Fruit fly (Drosophila melanogaster) whole organism, pupa: ENCODE results near the gene CG9297.
A peak's percentile ranks its signal among the peaks of the same experiment; 100 is the strongest.

Experiments
- CG10348 ChIP-seq: fragments of 200-800 bp; sonication (Bioruptor generic); IDR thresholded peaks from 2 replicates; pipeline ENCODE4 v1.3.6; 2022; ENCODE audit warnings: missing biosample characterization, missing genetic modification characterization
- CG12605 ChIP-seq: fragments of 200-800 bp; sonication (Bioruptor generic); IDR thresholded peaks from 2 replicates; pipeline ENCODE4 v1.3.6; 2022; ENCODE audit warnings: missing biosample characterization, missing genetic modification characterization
- CG13204 ChIP-seq: fragments of 200-800 bp; sonication (Bioruptor generic); optimal IDR thresholded peaks from 2 replicates; lab custom pipeline; 2018; ENCODE audit warnings: missing biosample characterization, mild to moderate bottlenecking, missing genetic modification characterization, moderate library complexity
- CG14655 ChIP-seq: fragments of 200-800 bp; sonication (Bioruptor generic); optimal IDR thresholded peaks from 3 replicates; lab custom pipeline; 2017; ENCODE audit warnings: mild to moderate bottlenecking, missing biosample characterization, missing genetic modification reagents, missing genetic modification characterization
- CG15710 ChIP-seq: fragments of 200-800 bp; sonication (Bioruptor generic); optimal IDR thresholded peaks from 2 replicates; lab custom pipeline; 2018; ENCODE audit warnings: missing biosample characterization, mild to moderate bottlenecking, missing genetic modification characterization, moderate library complexity
- CG17806 ChIP-seq: fragments of 200-800 bp; sonication (Bioruptor generic); optimal IDR thresholded peaks from 2 replicates; lab custom pipeline; 2018; ENCODE audit warnings: missing biosample characterization, mild to moderate bottlenecking, missing genetic modification characterization, moderate library complexity
- CG32121 ChIP-seq: fragments of 200-800 bp; sonication (Bioruptor generic); IDR thresholded peaks from 2 replicates; pipeline ENCODE4 v1.3.6; 2022; ENCODE audit warnings: missing biosample characterization, missing genetic modification characterization
- CG34367 ChIP-seq: fragments of 200-800 bp; sonication (Bioruptor generic); optimal IDR thresholded peaks from 2 replicates; lab custom pipeline; 2018; ENCODE audit warnings: missing biosample characterization, mild to moderate bottlenecking, missing genetic modification characterization
- CG4496 ChIP-seq: fragments of 200-800 bp; sonication (Bioruptor generic); IDR thresholded peaks from 3 replicates; pipeline ENCODE4 v1.3.6; 2022; ENCODE audit warnings: missing biosample characterization, missing genetic modification characterization
- CG8159 ChIP-seq: fragments of 200-800 bp; sonication (Bioruptor generic); optimal IDR thresholded peaks from 3 replicates; lab custom pipeline; 2018; ENCODE audit warnings: missing biosample characterization, mild to moderate bottlenecking, missing genetic modification characterization, moderate library complexity
- CG8301 ChIP-seq: fragments of 200-800 bp; sonication (Bioruptor generic); optimal IDR thresholded peaks from 2 replicates; lab custom pipeline; 2018; ENCODE audit warnings: missing biosample characterization, mild to moderate bottlenecking, missing genetic modification characterization
- CG9948 ChIP-seq: fragments of 200-800 bp; sonication (Bioruptor generic); optimal IDR thresholded peaks from 2 replicates; lab custom pipeline; 2018; ENCODE audit warnings: missing biosample characterization, mild to moderate bottlenecking, missing genetic modification characterization, moderate library complexity
- D1 ChIP-seq: fragments of 200-800 bp; sonication (Bioruptor generic); optimal IDR thresholded peaks from 2 replicates; lab custom pipeline; 2018; ENCODE audit warnings: missing biosample characterization, mild to moderate bottlenecking, missing genetic modification characterization, moderate library complexity
- EcR ChIP-seq: fragments of 200-800 bp; sonication (Bioruptor generic); optimal IDR thresholded peaks from 3 replicates; lab custom pipeline; 2019; ENCODE audit warnings: missing biosample characterization, missing genetic modification characterization, mild to moderate bottlenecking, moderate library complexity, missing genetic modification reagents
- Ets98B ChIP-seq: fragments of 200-800 bp; sonication (Bioruptor generic); IDR thresholded peaks from 2 replicates; pipeline ENCODE4 v1.3.6; 2022; ENCODE audit warnings: missing biosample characterization, missing genetic modification characterization
- Pif1A ChIP-seq: fragments of 200-800 bp; sonication (Bioruptor generic); optimal IDR thresholded peaks from 3 replicates; lab custom pipeline; 2016; ENCODE audit warnings: missing biosample characterization, missing genetic modification characterization
- Pif1B ChIP-seq: fragments of 200-800 bp; sonication (Bioruptor generic); optimal IDR thresholded peaks from 3 replicates; lab custom pipeline; 2016; ENCODE audit warnings: missing biosample characterization, missing genetic modification characterization
- Snoo ChIP-seq: fragments of 200-800 bp; sonication (Bioruptor generic); optimal IDR thresholded peaks from 3 replicates; lab custom pipeline; 2017; ENCODE audit warnings: missing biosample characterization, mild to moderate bottlenecking, missing genetic modification characterization, inconsistent platforms
- fd96Ca ChIP-seq: fragments of 200-800 bp; sonication (Bioruptor generic); IDR thresholded peaks from 3 replicates; pipeline ENCODE4 v1.3.6; 2022; ENCODE audit warnings: missing biosample characterization, missing genetic modification characterization
- gl ChIP-seq: fragments of 200-800 bp; sonication (Bioruptor generic); optimal IDR thresholded peaks from 2 replicates; lab custom pipeline; 2018; ENCODE audit warnings: missing biosample characterization, mild to moderate bottlenecking, missing genetic modification characterization
- rn ChIP-seq: fragments of 200-800 bp; sonication (Bioruptor generic); IDR thresholded peaks from 2 replicates; pipeline ENCODE4 v1.3.6; 2022; ENCODE audit warnings: missing biosample characterization, missing genetic modification characterization

CG9297 gene

DNA sequence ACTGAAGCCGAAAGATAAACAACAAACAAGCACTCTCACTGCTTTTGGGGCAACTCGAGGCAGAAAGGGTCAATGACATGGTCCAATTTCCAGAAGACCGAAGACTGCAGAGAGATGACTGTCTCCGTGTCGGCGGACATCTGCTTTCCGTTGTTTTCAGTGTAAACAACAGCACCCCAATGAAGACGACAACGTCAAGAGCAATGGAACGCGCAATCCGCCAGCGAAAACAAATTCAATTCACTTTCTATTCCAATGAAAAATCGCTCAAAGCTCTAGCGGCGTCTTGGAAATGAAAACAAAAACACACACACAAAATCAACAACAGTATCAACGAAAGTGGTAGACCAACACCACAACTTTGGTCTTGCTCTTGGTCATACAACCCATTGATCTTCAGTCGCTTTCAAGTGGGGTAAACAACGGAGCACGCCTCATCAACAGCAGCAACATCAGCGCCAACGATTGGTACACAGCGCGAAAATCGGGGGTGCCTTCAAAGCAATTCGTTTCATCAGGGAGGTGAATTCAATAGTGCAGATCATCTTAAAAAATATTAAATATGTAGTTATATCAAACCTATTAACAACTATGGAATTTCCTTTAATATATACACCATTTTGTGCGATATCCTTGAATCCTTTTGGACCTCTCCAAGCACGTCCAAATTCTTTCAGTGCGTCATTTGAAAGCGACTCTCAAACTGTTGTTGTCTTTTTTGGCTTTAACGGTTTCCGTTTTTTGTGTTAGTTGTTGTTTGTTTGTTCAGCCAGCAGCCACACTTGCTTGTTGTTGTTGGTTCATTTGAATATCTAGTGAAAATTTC lies 46.4 kb downstream of the CG9297 start:
- no peak for TF ChIP-seq EcR (GFP tag; lab: Kevin White, UChicago)
- no peak for TF ChIP-seq CG9948 (tag; lab: Kevin White, UChicago)
- TF ChIP-seq CG13204 (GFP tag; lab: Kevin White, UChicago), result no peak
- TF ChIP-seq CG10348 (GFP tag; lab: Robert Waterston, UW), result no peak
- TF ChIP-seq CG12605, result peak; percentile 38; the same call in 1 of the 2 replicates
- TF ChIP-seq CG8301 (tag; lab: Kevin White, UChicago), result peak; percentile 13
- peak; percentile 44; the same call in 2 of the 3 replicates for TF ChIP-seq CG4496 (GFP tag; lab: Robert Waterston, UW)
- no peak for TF ChIP-seq CG34367
- peak; percentile 42; the same call in 1 of the 2 replicates for TF ChIP-seq Ets98B (GFP tag; lab: Robert Waterston, UW)
- TF ChIP-seq CG8159 (tag; lab: Kevin White, UChicago), result no peak
- TF ChIP-seq Snoo, result no peak
- no peak for TF ChIP-seq Pif1B (GFP tag; lab: Kevin White, UChicago)
- peak; percentile 46; the same call in 1 of the 2 replicates for TF ChIP-seq rn
- TF ChIP-seq CG32121 (GFP tag; lab: Robert Waterston, UW), result peak; percentile 65
- peak; percentile 7 for TF ChIP-seq CG14655
- TF ChIP-seq CG15710 (tag; lab: Kevin White, UChicago), result no peak
- TF ChIP-seq D1 (tag; lab: Kevin White, UChicago), result no peak
- TF ChIP-seq CG17806 (tag; lab: Kevin White, UChicago), result no peak
- TF ChIP-seq Pif1A, result no peak
- no peak for TF ChIP-seq gl (tag; lab: Kevin White, UChicago)
- TF ChIP-seq fd96Ca (GFP tag; lab: Robert Waterston, UW), result peak; percentile 52; the same call in 2 of the 3 replicates

DNA sequence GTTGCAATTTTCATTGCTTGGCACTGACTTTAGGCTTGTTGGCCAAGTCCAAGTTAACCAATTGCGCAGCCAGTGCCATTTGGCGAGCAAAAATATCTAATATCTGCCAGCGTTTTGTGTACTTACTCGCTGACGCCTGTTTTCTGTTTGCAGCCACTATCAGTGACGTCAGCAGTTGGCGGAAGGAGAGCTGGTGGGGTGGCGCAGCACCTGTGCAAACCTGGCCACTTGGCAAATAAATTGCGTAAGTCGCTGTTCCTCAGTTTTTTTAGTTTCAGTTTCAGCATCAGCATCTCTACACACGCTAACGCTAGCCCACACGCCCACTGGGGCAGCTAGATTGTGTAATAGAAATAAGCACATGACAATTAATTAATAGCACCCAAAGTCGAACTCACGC lies 47.7 kb downstream of the CG9297 start:
- TF ChIP-seq Snoo (no peak), CG4496 (GFP tag; lab: Robert Waterston, UW) (no peak), CG15710 (tag; lab: Kevin White, UChicago) (no peak), D1 (tag; lab: Kevin White, UChicago) (no peak), CG13204 (GFP tag; lab: Kevin White, UChicago) (no peak), CG32121 (GFP tag; lab: Robert Waterston, UW) (peak; percentile 30; the same call in 1 of the 2 replicates), fd96Ca (GFP tag; lab: Robert Waterston, UW) (0 out of 3 replicates have a peak, but pooled peaks have one; percentile 18)

DNA sequence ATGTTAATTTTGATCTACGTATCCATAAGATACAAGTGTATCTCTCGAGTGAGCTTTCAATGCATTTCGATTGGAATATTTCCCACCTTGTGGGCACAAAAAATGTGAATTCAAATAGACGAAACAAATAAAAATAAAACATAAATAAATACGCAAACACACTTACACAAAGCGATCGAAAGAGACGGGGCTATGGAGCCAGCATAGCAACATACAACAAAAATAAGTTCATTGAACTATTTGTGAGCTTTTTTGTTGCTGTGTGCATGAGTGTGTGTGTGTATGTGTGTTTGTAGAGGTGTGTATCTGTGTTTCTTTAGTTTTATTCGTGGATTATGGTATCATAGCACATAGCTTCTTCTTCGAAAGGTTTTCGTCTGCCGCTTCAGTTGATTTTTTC lies 49.2 kb downstream of the CG9297 start:
- TF ChIP-seq EcR (GFP tag; lab: Kevin White, UChicago) (peak; percentile 32), Pif1A (no peak)

DNA sequence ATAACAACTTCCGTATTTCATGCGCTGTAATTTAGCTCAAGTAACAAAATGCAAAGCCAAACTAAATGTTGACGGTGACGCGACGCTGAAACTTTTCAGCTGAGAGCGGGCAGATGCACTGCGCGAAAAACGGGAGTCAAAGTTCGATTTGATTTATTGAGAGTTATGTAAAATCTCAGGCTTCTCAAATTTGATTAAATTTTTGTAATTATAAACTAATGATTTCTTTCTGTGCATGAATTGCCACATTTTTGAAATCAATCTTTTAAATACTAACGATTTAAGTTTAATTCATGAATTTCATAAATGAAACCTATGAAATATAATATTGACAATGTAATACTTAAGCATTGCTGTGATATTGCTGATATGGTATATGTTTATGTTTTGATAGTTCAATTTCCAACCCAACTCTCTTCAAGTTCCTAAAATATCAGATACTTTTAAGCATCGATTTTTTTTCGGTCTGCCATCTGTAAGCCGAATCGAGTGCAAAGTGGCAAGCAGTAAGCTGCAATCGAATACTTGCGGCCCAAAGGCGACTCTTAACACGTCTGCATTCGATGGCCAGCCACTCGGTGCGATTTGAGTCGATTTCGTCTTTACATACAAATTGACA lies 51.4 kb downstream of the CG9297 start:
- no peak for TF ChIP-seq CG10348 (GFP tag; lab: Robert Waterston, UW)
- TF ChIP-seq D1 (tag; lab: Kevin White, UChicago), result no peak
- no peak for TF ChIP-seq CG12605
- TF ChIP-seq Pif1A, result no peak
- TF ChIP-seq CG13204 (GFP tag; lab: Kevin White, UChicago), result no peak
- TF ChIP-seq CG8301 (tag; lab: Kevin White, UChicago), result no peak
- no peak for TF ChIP-seq Snoo
- no peak for TF ChIP-seq CG32121 (GFP tag; lab: Robert Waterston, UW)
- TF ChIP-seq fd96Ca (GFP tag; lab: Robert Waterston, UW), result no peak
- TF ChIP-seq CG34367, result no peak
- TF ChIP-seq CG14655, result no peak
- no peak for TF ChIP-seq Ets98B (GFP tag; lab: Robert Waterston, UW)
- no peak for TF ChIP-seq gl (tag; lab: Kevin White, UChicago)
- TF ChIP-seq CG17806 (tag; lab: Kevin White, UChicago), result no peak
- no peak for TF ChIP-seq rn
- TF ChIP-seq Pif1B (GFP tag; lab: Kevin White, UChicago), result no peak
- TF ChIP-seq CG4496 (GFP tag; lab: Robert Waterston, UW), result no peak
- no peak for TF ChIP-seq CG15710 (tag; lab: Kevin White, UChicago)

DNA sequence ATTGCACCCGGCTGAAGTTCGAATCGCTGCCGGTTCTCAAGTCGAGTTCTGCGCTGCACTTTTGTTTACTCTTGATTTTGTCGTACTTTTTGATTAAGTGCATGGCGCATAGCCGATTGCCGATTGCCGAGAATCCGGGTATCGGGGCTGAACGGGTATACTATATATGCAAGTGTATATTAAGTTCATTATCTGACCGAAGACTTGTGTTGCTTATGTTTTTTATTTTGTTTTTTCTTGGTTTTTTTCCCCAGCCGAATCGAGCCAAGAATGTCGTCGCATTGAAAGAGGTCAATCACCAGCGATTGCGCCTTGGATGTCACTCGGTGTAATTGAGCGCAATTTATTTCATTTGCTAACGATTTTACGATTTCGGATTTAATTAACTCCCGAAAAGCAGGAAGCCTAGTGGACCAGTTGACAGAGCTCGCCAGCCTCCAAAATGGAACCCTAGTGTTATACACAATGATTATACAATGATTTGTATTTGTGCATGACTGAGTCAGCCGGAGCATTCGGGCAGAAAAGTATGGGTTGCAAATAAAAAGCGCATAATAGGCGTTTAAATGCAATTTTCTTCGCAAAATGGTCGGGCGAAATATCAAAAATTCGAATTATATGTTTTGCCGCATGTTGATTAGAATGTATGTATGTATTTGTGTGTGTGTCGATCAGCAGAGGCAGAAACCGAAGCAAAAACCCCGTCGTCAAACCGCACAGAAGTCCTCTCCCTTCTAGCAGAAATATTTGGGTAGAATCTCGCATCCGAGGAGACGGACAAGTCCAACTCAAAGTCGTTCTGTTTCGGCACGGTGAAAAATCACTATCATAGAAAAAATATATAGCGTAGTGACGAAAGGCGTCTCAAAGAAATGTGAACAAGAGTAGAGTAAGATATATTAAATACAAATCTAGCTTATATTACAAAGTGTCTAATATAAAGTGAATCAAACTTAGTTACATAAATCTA lies 56.9 kb downstream of the CG9297 start, which contains the start of gene Mst87F:
TSS of gene Mst87F (minus strand) at position 56 of the 970 bp plus-strand sequence.
- TF ChIP-seq EcR (GFP tag; lab: Kevin White, UChicago) (peak; percentile 84), CG12605 (no peak), CG14655 (no peak)
